Fruit fly (Drosophila melanogaster) whole organism, embryonic: ENCODE measurements around the gene SCCRO.

Experiments
- Atf6 ChIP-seq: fragments of 200-800 bp; sonication (Bioruptor generic); IDR thresholded peaks from 2 replicates; pipeline ENCODE4 v1.3.6; 2022; ENCODE audit warnings: missing biosample characterization, missing genetic modification characterization
- B-H1 ChIP-seq: fragments of 200-800 bp; sonication (Bioruptor generic); IDR thresholded peaks from 3 replicates; pipeline ENCODE4 v1.3.6; 2022; ENCODE audit warnings: missing biosample characterization, missing genetic modification characterization
- Bgb ChIP-seq: fragments of 200-800 bp; sonication (Bioruptor generic); IDR thresholded peaks from 2 replicates; pipeline ENCODE4 v1.3.6; 2022; ENCODE audit warnings: missing biosample characterization, missing genetic modification characterization; ENCODE audit not compliant: partially characterized antibody
- CG1024 ChIP-seq: fragments of 200-800 bp; sonication (Bioruptor generic); IDR thresholded peaks from 2 replicates; pipeline ENCODE4 v1.3.6; 2022; ENCODE audit warnings: missing biosample characterization, missing genetic modification characterization
- CG10959 ChIP-seq: fragments of 200-800 bp; sonication (Bioruptor generic); IDR thresholded peaks from 2 replicates; pipeline ENCODE4 v1.3.6; 2022; ENCODE audit warnings: missing biosample characterization, missing genetic modification characterization
- CG10979 ChIP-seq: fragments of 200-800 bp; sonication (Bioruptor generic); optimal IDR thresholded peaks from 2 replicates; lab custom pipeline; 2018; ENCODE audit warnings: missing biosample characterization, mild to moderate bottlenecking, missing genetic modification characterization, moderate library complexity
- CG11504 ChIP-seq: fragments of 200-800 bp; sonication (Bioruptor generic); optimal IDR thresholded peaks from 3 replicates; lab custom pipeline; 2019; ENCODE audit warnings: missing biosample characterization, mild to moderate bottlenecking, missing genetic modification characterization, moderate library complexity
- CG11695 ChIP-seq: fragments of 200-800 bp; sonication (Bioruptor generic); IDR thresholded peaks from 3 replicates; pipeline ENCODE4 v1.3.6; 2022; ENCODE audit warnings: missing biosample characterization, missing genetic modification characterization
- CG12071 ChIP-seq: fragments of 200-800 bp; sonication (Bioruptor generic); optimal IDR thresholded peaks from 3 replicates; lab custom pipeline; 2018; ENCODE audit warnings: missing biosample characterization, mild to moderate bottlenecking, missing genetic modification characterization
- CG13624 ChIP-seq: fragments of 200-800 bp; sonication (Bioruptor generic); optimal IDR thresholded peaks from 2 replicates; lab custom pipeline; 2016; ENCODE audit warnings: missing biosample characterization, missing genetic modification characterization
- CG1529 ChIP-seq: fragments of 200-800 bp; sonication (Bioruptor generic); optimal IDR thresholded peaks from 3 replicates; lab custom pipeline; 2018; ENCODE audit warnings: missing biosample characterization, missing genetic modification characterization
- CG15514 ChIP-seq: fragments of 200-800 bp; sonication (Bioruptor generic); optimal IDR thresholded peaks from 3 replicates; lab custom pipeline; 2017; ENCODE audit warnings: missing biosample characterization, missing genetic modification characterization, mild to moderate bottlenecking, moderate library complexity, missing genetic modification reagents
- CG1603 ChIP-seq: fragments of 200-800 bp; sonication (Bioruptor generic); optimal IDR thresholded peaks from 2 replicates; lab custom pipeline; 2019; ENCODE audit warnings: missing biosample characterization, mild to moderate bottlenecking, missing genetic modification characterization, moderate library complexity
- CG2116 ChIP-seq: fragments of 200-800 bp; sonication (Bioruptor generic); optimal IDR thresholded peaks from 3 replicates; lab custom pipeline; 2018; ENCODE audit warnings: missing biosample characterization, mild to moderate bottlenecking, missing genetic modification characterization
- CG31224 ChIP-seq: fragments of 200-800 bp; sonication (Bioruptor generic); IDR thresholded peaks from 2 replicates; pipeline ENCODE4 v1.3.6; 2022; ENCODE audit warnings: missing biosample characterization, missing genetic modification characterization
- CG34376 ChIP-seq: fragments of 200-800 bp; sonication (Bioruptor generic); optimal IDR thresholded peaks from 2 replicates; lab custom pipeline; 2018; ENCODE audit warnings: missing biosample characterization, mild to moderate bottlenecking, missing genetic modification characterization
- CG6175 ChIP-seq: fragments of 200-800 bp; sonication (Bioruptor generic); IDR thresholded peaks from 3 replicates; pipeline ENCODE4 v1.3.6; 2022; ENCODE audit warnings: missing biosample characterization, missing genetic modification characterization
- CG7372 ChIP-seq: fragments of 200-800 bp; sonication (Bioruptor generic); IDR thresholded peaks from 2 replicates; pipeline ENCODE4 v1.3.6; 2022; ENCODE audit warnings: missing biosample characterization, missing genetic modification characterization
- CG7839 ChIP-seq: fragments of 200-800 bp; sonication (Bioruptor generic); optimal IDR thresholded peaks from 3 replicates; lab custom pipeline; 2018; ENCODE audit warnings: missing biosample characterization, mild to moderate bottlenecking, missing genetic modification characterization, moderate library complexity
- CG8281 ChIP-seq: fragments of 200-800 bp; sonication (Bioruptor generic); optimal IDR thresholded peaks from 2 replicates; lab custom pipeline; 2018; ENCODE audit warnings: missing biosample characterization, mild to moderate bottlenecking, missing genetic modification characterization, moderate library complexity
- Dbx ChIP-seq: fragments of 200-800 bp; sonication (Bioruptor generic); IDR thresholded peaks from 3 replicates; pipeline ENCODE4 v1.3.6; 2022; ENCODE audit warnings: missing biosample characterization, missing genetic modification characterization
- Fer2 ChIP-seq: fragments of 200-800 bp; sonication (Bioruptor generic); optimal IDR thresholded peaks from 2 replicates; lab custom pipeline; 2018; ENCODE audit warnings: missing biosample characterization, mild to moderate bottlenecking, missing genetic modification characterization, moderate library complexity
- GATAe ChIP-seq: fragments of 200-800 bp; sonication (Bioruptor generic); conservative IDR thresholded peaks from 2 replicates; pipeline ENCODE4 v1.3.6; 2022; ENCODE audit warnings: missing biosample characterization, missing genetic modification characterization
- HHEX ChIP-seq: fragments of 200-800 bp; sonication (Bioruptor generic); optimal IDR thresholded peaks from 3 replicates; lab custom pipeline; 2017; ENCODE audit warnings: missing biosample characterization, mild to moderate bottlenecking, missing genetic modification characterization, missing genetic modification reagents
- Jarid2 ChIP-seq: fragments of 200-800 bp; sonication (Bioruptor generic); optimal IDR thresholded peaks from 3 replicates; lab custom pipeline; 2017; ENCODE audit warnings: mild to moderate bottlenecking, missing biosample characterization, missing genetic modification reagents, missing genetic modification characterization
- MESR4 ChIP-seq: fragments of 200-800 bp; sonication (Bioruptor generic); optimal IDR thresholded peaks from 2 replicates; lab custom pipeline; 2018; ENCODE audit warnings: missing biosample characterization, mild to moderate bottlenecking, missing genetic modification characterization, moderate library complexity
- Max ChIP-seq: fragments of 200-800 bp; sonication (Bioruptor generic); optimal IDR thresholded peaks from 2 replicates; lab custom pipeline; 2016; ENCODE audit warnings: missing biosample characterization, mild to moderate bottlenecking, missing genetic modification characterization
- Meics ChIP-seq: fragments of 200-800 bp; sonication (Bioruptor generic); optimal IDR thresholded peaks from 2 replicates; lab custom pipeline; 2017; ENCODE audit warnings: missing biosample characterization, mild to moderate bottlenecking, missing genetic modification characterization
- Mrtf ChIP-seq: fragments of 200-800 bp; sonication (Bioruptor generic); IDR thresholded peaks from 3 replicates; pipeline ENCODE4 v1.3.6; 2022; ENCODE audit warnings: missing biosample characterization, missing genetic modification characterization
- Nf-YC ChIP-seq: fragments of 200-800 bp; optimal IDR thresholded peaks from 3 replicates; lab custom pipeline; 2019; ENCODE audit warnings: missing biosample characterization, mild to moderate bottlenecking, missing genetic modification characterization, moderate library complexity
- Sox102F ChIP-seq: fragments of 200-800 bp; sonication (Bioruptor generic); optimal IDR thresholded peaks from 2 replicates; lab custom pipeline; 2018; ENCODE audit warnings: missing biosample characterization, mild to moderate bottlenecking, missing genetic modification characterization, moderate library complexity
- bigmax ChIP-seq: fragments of 200-800 bp; sonication (Bioruptor generic); optimal IDR thresholded peaks from 2 replicates; lab custom pipeline; 2018; ENCODE audit warnings: missing biosample characterization, mild to moderate bottlenecking, missing genetic modification characterization
- exex ChIP-seq: fragments of 200-800 bp; sonication (Bioruptor generic); optimal IDR thresholded peaks from 4 replicates; lab custom pipeline; 2018; ENCODE audit warnings: missing biosample characterization, mild to moderate bottlenecking, missing genetic modification characterization, moderate library complexity
- fd3F ChIP-seq: fragments of 200-800 bp; sonication (Bioruptor generic); optimal IDR thresholded peaks from 2 replicates; lab custom pipeline; 2018; ENCODE audit warnings: missing biosample characterization, mild to moderate bottlenecking, missing genetic modification characterization, moderate library complexity
- grau ChIP-seq: fragments of 200-800 bp; optimal IDR thresholded peaks from 3 replicates; lab custom pipeline; 2019; ENCODE audit warnings: missing biosample characterization, mild to moderate bottlenecking, missing genetic modification characterization, moderate library complexity
- jumu ChIP-seq: fragments of 200-800 bp; sonication (Bioruptor generic); optimal IDR thresholded peaks from 3 replicates; lab custom pipeline; 2016; ENCODE audit warnings: missing biosample characterization, missing genetic modification characterization
- lov ChIP-seq, 2 experiments: fragments of 200-800 bp in 1 of 2; fragments of >200 bp in 1 of 2; sonication (Bioruptor generic) in 1 of 2; IDR thresholded peaks in 1 of 2; optimal IDR thresholded peaks in 1 of 2; 2 replicates in 1 of 2; 3 replicates in 1 of 2; pipeline versions ENCODE4 v1.3.6 to Lab custom; 2017 to 2022; ENCODE audit warnings: missing biosample characterization in 1 of 2, missing genetic modification characterization in 1 of 2
- prd ChIP-seq, 3 experiments: fragments of >200 bp in 2 of 3; fragments of 200-800 bp in 1 of 3; sonication (Bioruptor generic) in 1 of 3; optimal IDR thresholded peaks in 2 of 3; IDR thresholded peaks in 1 of 3; 2 replicates in 2 of 3; 3 replicates in 1 of 3; pipeline versions ENCODE4 v1.3.6 to Lab custom; 2017 to 2022; ENCODE audit warnings: missing biosample characterization in 1 of 3, missing genetic modification characterization in 1 of 3
- row ChIP-seq: fragments of 200-800 bp; sonication (Bioruptor generic); IDR thresholded peaks from 3 replicates; pipeline ENCODE4 v1.3.6; 2022; ENCODE audit warnings: missing biosample characterization, missing genetic modification characterization
- sens ChIP-seq: fragments of 200-800 bp; sonication (Bioruptor generic); peaks from one replicate; lab custom pipeline; 2016; ENCODE audit warnings: missing biosample characterization, missing genetic modification characterization
- sens-2 ChIP-seq: fragments of 200-800 bp; sonication (Bioruptor generic); IDR thresholded peaks from 2 replicates; pipeline ENCODE4 v1.3.6; 2022; ENCODE audit warnings: missing biosample characterization, missing genetic modification characterization
- sisA ChIP-seq: fragments of 200-800 bp; sonication (Bioruptor generic); IDR thresholded peaks from 2 replicates; pipeline ENCODE4 v1.3.6; 2022; ENCODE audit warnings: missing biosample characterization, missing genetic modification characterization
- unpg ChIP-seq: fragments of 200-800 bp; sonication (Bioruptor generic); optimal IDR thresholded peaks from 3 replicates; lab custom pipeline; 2018; ENCODE audit warnings: missing biosample characterization, mild to moderate bottlenecking, missing genetic modification characterization, moderate library complexity
- vfl ChIP-seq: fragments of 200-800 bp; sonication (Bioruptor generic); optimal IDR thresholded peaks from 2 replicates; lab custom pipeline; 2016; ENCODE audit warnings: missing biosample characterization, missing genetic modification characterization
- z ChIP-seq: fragments of 200-800 bp; sonication (Bioruptor generic); IDR thresholded peaks from 3 replicates; pipeline ENCODE4 v1.3.6; 2022; ENCODE audit warnings: missing biosample characterization, missing genetic modification characterization
- zen2 ChIP-seq: fragments of 200-800 bp; sonication (Bioruptor generic); IDR thresholded peaks from 3 replicates; pipeline ENCODE4 v1.3.6; 2022; ENCODE audit warnings: missing biosample characterization, missing genetic modification characterization; ENCODE audit not compliant: partially characterized antibody

Gene SCCRO

dm6 chr3L:15589746-15590145, 26.5 kb downstream of the SCCRO start (continued):
- TF ChIP-seq CG34376 (GFP tag; lab: Kevin White, UChicago) (no peak), jumu (GFP tag; lab: Kevin White, UChicago) (peak; percentile 5), CG1529 (no peak), row (peak; percentile 17; the same call in 1 of the 3 replicates), zen2 (GFP tag; lab: Robert Waterston, UW) (no peak), Jarid2 (GFP tag; lab: Kevin White, UChicago) (no peak), grau (tag; lab: Kevin White, UChicago) (no peak), Max (GFP tag; lab: Kevin White, UChicago) (no peak), Bgb (no peak), B-H1 (GFP tag; lab: Robert Waterston, UW) (no peak), Fer2 (tag; lab: Kevin White, UChicago) (no peak), CG6175 (GFP tag; lab: Robert Waterston, UW) (0 out of 3 replicates have a peak, but pooled peaks have one; percentile 39), vfl (no peak)

- TF ChIP-seq MESR4 (GFP tag; lab: Kevin White, UChicago): no peak
- peak; percentile 4 for TF ChIP-seq Sox102F (GFP tag; lab: Kevin White, UChicago)
- peak; percentile 48 for TF ChIP-seq CG12071
- no peak for TF ChIP-seq CG8281 (tag; lab: Kevin White, UChicago)
- peak; percentile 2 for TF ChIP-seq CG13624 (GFP tag; lab: Kevin White, UChicago)
- TF ChIP-seq z (GFP tag; lab: Robert Waterston, UW): 0 out of 3 replicates have a peak, but pooled peaks have one; percentile 5
- peak; percentile 26 for TF ChIP-seq CG1603
- TF ChIP-seq lov (optimal IDR thresholded peaks at IDR 0.05; lab: Kevin White, UChicago): no peak
- TF ChIP-seq lov (GFP tag; IDR thresholded peaks at IDR 0.05; lab: Robert Waterston, UW): 0 out of 3 replicates have a peak, but pooled peaks have one; percentile 10
- TF ChIP-seq CG2116 (GFP tag; lab: Kevin White, UChicago): no peak
- peak; percentile 19 for TF ChIP-seq exex
- 0 out of 3 replicates have a peak, but pooled peaks have one; percentile 38 for TF ChIP-seq Dbx (GFP tag; lab: Robert Waterston, UW)
- TF ChIP-seq HHEX (GFP tag; lab: Kevin White, UChicago): peak; percentile 51
- peak; percentile 19 for TF ChIP-seq Meics (GFP tag; lab: Kevin White, UChicago)
- no peak for TF ChIP-seq sisA (GFP tag; lab: Robert Waterston, UW)
- TF ChIP-seq Mrtf: 0 out of 3 replicates have a peak, but pooled peaks have one; percentile 19
- peak; percentile 51 for TF ChIP-seq CG15514 (GFP tag; lab: Kevin White, UChicago)
- TF ChIP-seq bigmax: no peak
- TF ChIP-seq Nf-YC: peak; percentile 11
- no peak for TF ChIP-seq CG1024 (GFP tag; lab: Robert Waterston, UW)
- TF ChIP-seq CG7372: peak; percentile 7; the same call in 1 of the 2 replicates
- no peak; the same call in 1 of the 2 replicates for TF ChIP-seq CG10959 (GFP tag; lab: Robert Waterston, UW)
- TF ChIP-seq CG11695: no peak
- peak; percentile 31 for TF ChIP-seq CG11504 (tag; lab: Kevin White, UChicago)
- TF ChIP-seq fd3F (GFP tag; lab: Kevin White, UChicago): peak; percentile 76
- TF ChIP-seq sens (GFP tag; lab: Kevin White, UChicago): peak; percentile 81
- no peak for TF ChIP-seq CG10979 (tag; lab: Kevin White, UChicago)
- peak; percentile 37 for TF ChIP-seq CG31224 (GFP tag; lab: Robert Waterston, UW)
- peak; percentile 25 for TF ChIP-seq unpg
- peak; percentile 33 for TF ChIP-seq CG7839 (tag; lab: Kevin White, UChicago)
- TF ChIP-seq Atf6 (GFP tag; lab: Robert Waterston, UW): peak; percentile 59; the same call in 1 of the 2 replicates
- 0 out of 2 replicates have a peak, but pooled peaks have one; percentile 15 for TF ChIP-seq sens-2 (GFP tag; lab: Robert Waterston, UW)
- TF ChIP-seq prd (optimal IDR thresholded peaks at IDR 0.05; lab: Kevin White, UChicago): no peak
- 0 out of 3 replicates have a peak, but pooled peaks have one; percentile 18 for TF ChIP-seq prd (GFP tag; IDR thresholded peaks at IDR 0.05; lab: Robert Waterston, UW)
- no peak for TF ChIP-seq GATAe (GFP tag; lab: Robert Waterston, UW)
Observed at dm6 chr3L:15590803-15591597, 27.8 kb downstream of the SCCRO start.
